Worm (Caenorhabditis elegans): ENCODE results near the gene fbxa-114.

DNA sequence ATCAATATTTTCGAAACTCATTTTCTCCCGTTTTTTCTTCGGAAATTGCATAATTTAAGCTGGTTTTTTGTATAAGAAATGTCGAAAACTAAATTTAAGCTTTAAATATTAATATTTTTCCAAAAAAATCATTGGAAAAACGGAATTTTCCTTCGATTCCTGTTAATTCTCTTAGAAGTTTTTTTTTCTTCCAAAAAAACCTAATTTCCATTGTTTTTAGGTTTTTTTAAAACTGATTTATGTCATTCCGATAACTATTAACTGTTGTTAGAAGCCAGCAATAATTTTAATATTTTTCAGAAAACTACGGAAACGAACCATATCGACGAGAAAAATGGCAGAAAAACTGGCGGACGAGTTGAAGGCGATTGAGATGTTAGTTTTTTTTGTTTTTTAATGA lies at the start of gene fbxa-114:
- TF ChIP-seq R02D3.7 (tag; optimal IDR thresholded peaks at IDR 0.05) (no peak), lsy-12 (tag; optimal IDR thresholded peaks at IDR 0.05) (no peak)

Measured in whole organism, L3 larva.